Comparison of ENCODE assay signal across 6 worm cellular contexts in the genomic region with DNA sequence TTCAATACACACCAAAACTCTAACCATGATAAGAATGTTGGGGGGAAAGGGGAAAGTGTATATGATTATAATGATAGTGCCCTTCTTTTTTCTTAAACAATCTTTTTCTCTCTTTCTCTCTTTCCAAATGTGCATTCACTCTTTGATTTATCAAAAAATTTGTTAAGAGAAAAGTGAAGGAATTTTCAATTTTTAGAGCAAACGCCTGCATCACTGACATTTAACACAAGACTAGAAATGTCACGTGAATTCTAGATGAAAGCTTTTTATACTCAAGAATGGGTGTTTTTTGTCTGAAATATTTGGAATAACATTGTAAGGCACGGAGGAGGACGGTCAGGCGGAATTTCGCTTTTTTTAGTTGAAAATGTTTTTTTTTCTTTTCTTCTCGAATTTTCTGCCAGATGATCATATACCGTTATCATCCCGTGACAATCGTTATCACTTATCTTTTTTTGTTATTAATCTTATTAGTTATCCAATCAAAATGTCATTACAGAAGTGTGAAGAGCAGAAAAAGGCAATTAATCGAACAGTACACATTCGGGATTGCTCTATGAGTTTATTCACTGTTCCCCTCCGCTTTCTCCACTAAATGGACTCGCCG.
A peak's percentile ranks its signal among the peaks of the same experiment; 100 is the strongest.
TF ChIP-seq lines count a peak whose summit lies in the region.

frm-7 (plus strand) TSS at position 500 of the 607 bp plus-strand sequence.
F55C5.17 (plus strand) TSS at position 557 of the 607 bp plus-strand sequence.

TF ChIP-seq in whole organism, L1 larva, 84 proteins besides CTCF, POLR2A, EP300 and RAD21 (continues in another document):
- TF ChIP-seq swsn-7 (tag; optimal IDR thresholded peaks at IDR 0.05; lab: Kevin White, UChicago) (no peak), dsc-1 (tag; optimal IDR thresholded peaks at IDR 0.05; lab: Kevin White, UChicago) (no peak), tbx-2 (tag; optimal IDR thresholded peaks at IDR 0.05; lab: Kevin White, UChicago) (no peak), lir-3 (tag; optimal IDR thresholded peaks at IDR 0.05; lab: Kevin White, UChicago; ENCODE audit: poor library complexity) (no peak), efl-3 (GFP tag; optimal IDR thresholded peaks at IDR 0.05; lab: Kevin White, UChicago) (no peak), ama-1 (optimal IDR thresholded peaks at IDR 0.05; lab: Kevin White, UChicago) (no peak), efl-1 (optimal IDR thresholded peaks at IDR 0.05; lab: Kevin White, UChicago) (no peak), efl-1 (GFP tag; optimal IDR thresholded peaks at IDR 0.05 in 1 of 2; lab: Kevin White, UChicago) (peak in 1 of 2 experiments; percentile 90), hlh-4 (tag; optimal IDR thresholded peaks at IDR 0.05; lab: Kevin White, UChicago) (no peak), nhr-90 (tag; optimal IDR thresholded peaks at IDR 0.05; lab: Kevin White, UChicago; ENCODE audit: poor library complexity) (peak; percentile 40), lin-14 (GFP tag; optimal IDR thresholded peaks at IDR 0.05; lab: Kevin White, UChicago) (peak; percentile 25), hpl-2 (GFP tag; optimal IDR thresholded peaks at IDR 0.05; lab: Kevin White, UChicago) (no peak), nhr-85 (tag; lab: Kevin White, UChicago) (no peak), snu-23 (GFP tag; optimal IDR thresholded peaks at IDR 0.05; lab: Kevin White, UChicago) (no peak)

TF ChIP-seq in whole organism, L2 larva, 48 proteins besides CTCF, POLR2A, EP300 and RAD21:
- TF ChIP-seq sma-3 (GFP tag; optimal IDR thresholded peaks at IDR 0.05; lab: Kevin White, UChicago) (peak; percentile 13), ztf-1 (GFP tag; conservative IDR thresholded peaks at IDR 0.05; lab: Robert Waterston, UW) (no peak), dmd-4 (tag; optimal IDR thresholded peaks at IDR 0.05; lab: Kevin White, UChicago) (no peak), fos-1 (tag; optimal IDR thresholded peaks at IDR 0.05; lab: Kevin White, UChicago) (peak; percentile 49), crh-2 (tag; optimal IDR thresholded peaks at IDR 0.05; lab: Kevin White, UChicago) (peak; percentile 31)
TF ChIP-seq in whole organism, L2 larva: peak in this region for 3.

TF ChIP-seq in whole organism, L3 larva, 47 proteins besides CTCF, POLR2A, EP300 and RAD21:
- TF ChIP-seq tbx-2 (tag; optimal IDR thresholded peaks at IDR 0.05; lab: Kevin White, UChicago) (no peak), egl-5 (tag; optimal IDR thresholded peaks at IDR 0.05; lab: Kevin White, UChicago) (no peak), elt-2 (tag; optimal IDR thresholded peaks at IDR 0.05; lab: Kevin White, UChicago) (peak; percentile 90), pqm-1 (tag; optimal IDR thresholded peaks at IDR 0.05; lab: Kevin White, UChicago) (peak; percentile 63), egl-27 (tag; optimal IDR thresholded peaks at IDR 0.05; lab: Kevin White, UChicago) (no peak), nhr-23 (tag; optimal IDR thresholded peaks at IDR 0.05; lab: Kevin White, UChicago) (no peak), pha-4 (tag; optimal IDR thresholded peaks at IDR 0.05; lab: Kevin White, UChicago) (peak; percentile 12), nhr-12 (tag; optimal IDR thresholded peaks at IDR 0.05; lab: Kevin White, UChicago) (no peak), elt-3 (tag; optimal IDR thresholded peaks at IDR 0.05; lab: Kevin White, UChicago) (no peak)

TF ChIP-seq in whole organism, L4 larva, 104 proteins besides CTCF, POLR2A, EP300 and RAD21 (continues in another document):
- TF ChIP-seq tra-1 (GFP tag; IDR thresholded peaks at IDR 0.05; lab: Robert Waterston, UW) (no peak), spr-1 (tag; optimal IDR thresholded peaks at IDR 0.05; lab: Kevin White, UChicago) (no peak), daf-16 (GFP tag; optimal IDR thresholded peaks at IDR 0.05; lab: Kevin White, UChicago) (no peak), daf-16 (tag; optimal IDR thresholded peaks at IDR 0.05; lab: Kevin White, UChicago) (peak; percentile 50), zip-11 (GFP tag; IDR thresholded peaks at IDR 0.05; lab: Robert Waterston, UW) (no peak), nhr-111 (GFP tag; optimal IDR thresholded peaks at IDR 0.05; lab: Kevin White, UChicago) (no peak), lin-39 (tag; optimal IDR thresholded peaks at IDR 0.05; lab: Kevin White, UChicago) (no peak), ceh-82 (tag; optimal IDR thresholded peaks at IDR 0.05; lab: Kevin White, UChicago) (no peak), aha-1 (tag; lab: Kevin White, UChicago) (peak; percentile 17), F49E8.2 (tag; optimal IDR thresholded peaks at IDR 0.05; lab: Kevin White, UChicago; ENCODE audit: borderline replicate concordance) (no peak), hlh-30 (tag; optimal IDR thresholded peaks at IDR 0.05; lab: Kevin White, UChicago; ENCODE audit: insufficient read depth) (peak; percentile 84), dmd-6 (GFP tag; IDR thresholded peaks at IDR 0.05; lab: Robert Waterston, UW) (peak; percentile 54), T20F7.1 (GFP tag; optimal IDR thresholded peaks at IDR 0.05; lab: Kevin White, UChicago) (peak; percentile 60), lim-7 (GFP tag; IDR thresholded peaks at IDR 0.05; lab: Robert Waterston, UW) (peak; percentile 15; the same call in 1 of the 2 replicates), attf-4 (tag; optimal IDR thresholded peaks at IDR 0.05; lab: Kevin White, UChicago) (no peak), zip-2 (tag; optimal IDR thresholded peaks at IDR 0.05; lab: Kevin White, UChicago) (no peak), fos-1 (tag; optimal IDR thresholded peaks at IDR 0.05; lab: Kevin White, UChicago) (no peak), hlh-11 (tag; optimal IDR thresholded peaks at IDR 0.05; lab: Kevin White, UChicago) (peak; percentile 73), mep-1 (tag; optimal IDR thresholded peaks at IDR 0.05; lab: Kevin White, UChicago) (peak; percentile 37), dve-1 (tag; optimal IDR thresholded peaks at IDR 0.05; lab: Kevin White, UChicago; ENCODE audit: insufficient read depth) (peak; percentile 57)

TF ChIP-seq in whole organism, late embryonic, 69 proteins besides CTCF, POLR2A, EP300 and RAD21:
- TF ChIP-seq elt-2 (tag; optimal IDR thresholded peaks at IDR 0.05; lab: Kevin White, UChicago) (peak; percentile 57), zip-5 (tag; optimal IDR thresholded peaks at IDR 0.05; lab: Kevin White, UChicago) (no peak), hlh-30 (tag; optimal IDR thresholded peaks at IDR 0.05; lab: Kevin White, UChicago; ENCODE audit: insufficient read depth) (peak; percentile 38), ceh-22 (tag; optimal IDR thresholded peaks at IDR 0.05; lab: Kevin White, UChicago) (no peak), ref-2 (tag; optimal IDR thresholded peaks at IDR 0.05; lab: Kevin White, UChicago) (no peak), odd-2 (tag; optimal IDR thresholded peaks at IDR 0.05; lab: Kevin White, UChicago) (no peak), pax-1 (tag; optimal IDR thresholded peaks at IDR 0.05; lab: Kevin White, UChicago) (no peak), fax-1 (tag; optimal IDR thresholded peaks at IDR 0.05; lab: Kevin White, UChicago) (no peak), madf-2 (tag; optimal IDR thresholded peaks at IDR 0.05; lab: Kevin White, UChicago) (no peak), fkh-6 (tag; optimal IDR thresholded peaks at IDR 0.05; lab: Kevin White, UChicago) (no peak), ceh-9 (tag; optimal IDR thresholded peaks at IDR 0.05; lab: Kevin White, UChicago) (no peak), Y22D7AL.16 (tag; optimal IDR thresholded peaks at IDR 0.05; lab: Kevin White, UChicago) (no peak), elt-4 (tag; optimal IDR thresholded peaks at IDR 0.05; lab: Kevin White, UChicago) (no peak)

TF ChIP-seq in whole organism, young adult, 124 proteins besides CTCF, POLR2A, EP300 and RAD21 (continues in another document):
- no peak for TF ChIP-seq C17E4.6 (GFP tag; IDR thresholded peaks at IDR 0.05; lab: Robert Waterston, UW)
- no peak for TF ChIP-seq nfya-2 (GFP tag; IDR thresholded peaks at IDR 0.05; lab: Robert Waterston, UW)
- no peak for TF ChIP-seq sea-2 (GFP tag; IDR thresholded peaks at IDR 0.05; lab: Robert Waterston, UW)
- no peak for TF ChIP-seq ets-4 (GFP tag; optimal IDR thresholded peaks at IDR 0.05; lab: Kevin White, UChicago)
- no peak for TF ChIP-seq snpc-4 (GFP tag; optimal IDR thresholded peaks at IDR 0.05; lab: Kevin White, UChicago)
- peak in 2 of 4 experiments; percentile 6 to 15 for TF ChIP-seq snpc-4 (tag; optimal IDR thresholded peaks at IDR 0.05; lab: Kevin White, UChicago)
- TF ChIP-seq die-1 (tag; optimal IDR thresholded peaks at IDR 0.05; lab: Kevin White, UChicago) = no peak
- peak; percentile 33 for TF ChIP-seq ZK185.1 (tag; optimal IDR thresholded peaks at IDR 0.05; lab: Kevin White, UChicago; ENCODE audit: poor library complexity, severe bottlenecking)
- TF ChIP-seq Y56A3A.18 (GFP tag; IDR thresholded peaks at IDR 0.05; lab: Robert Waterston, UW) = 0 out of 2 replicates have a peak, but pooled peaks have one; percentile 27
- no peak for TF ChIP-seq K12H6.12 (tag; optimal IDR thresholded peaks at IDR 0.05; lab: Kevin White, UChicago)
- no peak for TF ChIP-seq Y79H2A.3 (GFP tag; conservative IDR thresholded peaks at IDR 0.05; lab: Robert Waterston, UW)
- TF ChIP-seq attf-3 (GFP tag; conservative IDR thresholded peaks at IDR 0.05; lab: Robert Waterston, UW) = no peak
- TF ChIP-seq F37B4.10 (GFP tag; IDR thresholded peaks at IDR 0.05; lab: Robert Waterston, UW) = no peak
- no peak for TF ChIP-seq egrh-3 (GFP tag; IDR thresholded peaks at IDR 0.05; lab: Robert Waterston, UW)
- TF ChIP-seq F52B5.7 (tag; optimal IDR thresholded peaks at IDR 0.05; lab: Kevin White, UChicago) = no peak
- TF ChIP-seq lag-1 (GFP tag; IDR thresholded peaks at IDR 0.05; lab: Robert Waterston, UW) = no peak
- TF ChIP-seq Y67H2A.10 (GFP tag; conservative IDR thresholded peaks at IDR 0.05; lab: Robert Waterston, UW) = no peak
- no peak for TF ChIP-seq ztf-28 (GFP tag; IDR thresholded peaks at IDR 0.05; lab: Robert Waterston, UW)
- TF ChIP-seq ceh-40 (GFP tag; IDR thresholded peaks at IDR 0.05; lab: Robert Waterston, UW) = no peak
- TF ChIP-seq Y53F4B.3 (GFP tag; IDR thresholded peaks at IDR 0.05; lab: Robert Waterston, UW) = no peak
- no peak for TF ChIP-seq zim-3 (tag; optimal IDR thresholded peaks at IDR 0.05; lab: Kevin White, UChicago)
- no peak for TF ChIP-seq rec-8 (tag; optimal IDR thresholded peaks at IDR 0.05; lab: Kevin White, UChicago)
- no peak for TF ChIP-seq nfya-1 (tag; optimal IDR thresholded peaks at IDR 0.05; lab: Kevin White, UChicago; ENCODE audit: borderline replicate concordance, insufficient read depth)
- TF ChIP-seq lir-1 (GFP tag; conservative IDR thresholded peaks at IDR 0.05; lab: Robert Waterston, UW) = no peak
- no peak for TF ChIP-seq him-1 (tag; optimal IDR thresholded peaks at IDR 0.05; lab: Kevin White, UChicago)
- TF ChIP-seq Y95B8A.8 (GFP tag; IDR thresholded peaks at IDR 0.05; lab: Robert Waterston, UW) = no peak
- TF ChIP-seq attf-5 (GFP tag; optimal IDR thresholded peaks at IDR 0.05; lab: Kevin White, UChicago) = peak; percentile 14
- no peak for TF ChIP-seq egl-44 (GFP tag; IDR thresholded peaks at IDR 0.05; lab: Robert Waterston, UW)
- 0 out of 2 replicates have a peak, but pooled peaks have one; percentile 37 for TF ChIP-seq C06A6.2 (GFP tag; conservative IDR thresholded peaks at IDR 0.05; lab: Robert Waterston, UW)
- no peak for TF ChIP-seq ceh-79 (tag; optimal IDR thresholded peaks at IDR 0.05; lab: Kevin White, UChicago)
